Fruit fly (Drosophila melanogaster): Measurements from ENCODE around the gene by.
A peak's percentile ranks its signal among the peaks of the same experiment; 100 is the strongest.

The by gene

DNA sequence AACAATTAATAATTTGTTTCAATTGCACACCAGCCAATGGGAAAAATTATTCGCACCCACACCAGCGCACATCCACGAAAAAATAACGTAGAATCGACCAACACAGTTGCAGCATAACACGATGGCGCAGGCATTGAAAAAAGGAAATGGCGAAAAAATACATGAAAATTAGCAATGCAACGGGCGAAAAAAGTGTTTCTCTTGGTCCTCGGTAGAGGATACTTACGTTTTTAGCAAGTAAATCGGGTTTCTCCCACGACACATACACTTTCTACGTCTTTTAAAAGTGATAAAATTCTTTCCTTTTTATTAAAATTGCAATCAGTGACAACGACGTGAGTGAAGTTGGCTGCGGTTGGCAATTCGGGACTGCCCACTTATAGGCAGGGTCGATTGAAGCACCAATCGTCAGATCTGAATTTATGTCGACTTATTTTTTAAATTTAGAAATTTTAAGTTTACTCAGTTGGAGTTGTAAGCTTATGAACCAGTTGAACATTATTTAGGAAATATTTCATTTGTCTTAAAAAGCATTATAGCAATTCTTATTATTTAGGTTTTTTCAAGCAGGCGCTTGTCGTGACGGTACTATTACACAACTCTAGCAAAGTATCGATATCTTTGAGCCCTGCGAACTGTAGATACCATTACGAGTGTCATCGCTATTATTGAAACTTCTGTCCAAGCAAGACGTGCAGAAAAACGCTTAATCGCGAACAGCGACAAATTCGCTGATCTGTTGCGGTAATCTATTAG lies 44.7 kb upstream of the by start, which contains the start of the genes Kap-alpha3 and Son (continued):
- TF ChIP-seq Deaf1 (tag; optimal IDR thresholded peaks at IDR 0.05) (peak; percentile 64), CG42726 (GFP tag; IDR thresholded peaks at IDR 0.05; ENCODE audit: partially characterized antibody) (peak; percentile 65), CG12659 (GFP tag; optimal IDR thresholded peaks at IDR 0.05) (peak; percentile 98), CG11723 (GFP tag; optimal IDR thresholded peaks at IDR 0.05) (peak; percentile 93), CG4404 (GFP tag; IDR thresholded peaks at IDR 0.05) (peak; percentile 89), CG2889 (GFP tag; IDR thresholded peaks at IDR 0.05) (peak; percentile 82), slou (GFP tag; optimal IDR thresholded peaks at IDR 0.05) (peak; percentile 84), CG30020 (tag; optimal IDR thresholded peaks at IDR 0.05) (peak; percentile 89), CG18619 (GFP tag; optimal IDR thresholded peaks at IDR 0.05) (peak; percentile 96), cato (GFP tag; optimal IDR thresholded peaks at IDR 0.05; ENCODE audit: borderline replicate concordance) (peak; percentile 90), dpn (GFP tag; optimal IDR thresholded peaks at IDR 0.05) (peak; percentile 86 to 95), Antp (GFP tag; optimal IDR thresholded peaks at IDR 0.05) (peak; percentile 91), trem (tag; optimal IDR thresholded peaks at IDR 0.05) (peak; percentile 100), CG1603 (tag; optimal IDR thresholded peaks at IDR 0.05) (peak; percentile 73), stwl (tag; optimal IDR thresholded peaks at IDR 0.05) (peak; percentile 81), Rfx (GFP tag; IDR thresholded peaks at IDR 0.05) (peak; percentile 93), Kr (GFP tag; optimal IDR thresholded peaks at IDR 0.05) (peak; percentile 23), NK7.1 (GFP tag; optimal IDR thresholded peaks at IDR 0.05) (peak; percentile 92), Stat92E (GFP tag; optimal IDR thresholded peaks at IDR 0.05) (peak in 1 of 3 experiments; percentile 60), CG3065 (GFP tag; optimal IDR thresholded peaks at IDR 0.05) (peak; percentile 83), Fer3 (tag; optimal IDR thresholded peaks at IDR 0.05) (peak; percentile 93), CG15514 (GFP tag; optimal IDR thresholded peaks at IDR 0.05) (peak; percentile 92), Oaz (GFP tag; IDR thresholded peaks at IDR 0.05) (peak; percentile 74), CG7372 (GFP tag; IDR thresholded peaks at IDR 0.05) (peak; percentile 88), Med (GFP tag) (peak; percentile 99), gro (GFP tag; optimal IDR thresholded peaks at IDR 0.05) (peak; percentile 93), luna (GFP tag; optimal IDR thresholded peaks at IDR 0.05) (peak; percentile 63), Hr78 (GFP tag; optimal IDR thresholded peaks at IDR 0.05) (peak in 1 of 2 experiments; percentile 54), Lpt (GFP tag; optimal IDR thresholded peaks at IDR 0.05) (no peak), CG2202 (tag; optimal IDR thresholded peaks at IDR 0.05) (peak; percentile 76), CG2129 (GFP tag; IDR thresholded peaks at IDR 0.05; ENCODE audit: partially characterized antibody) (peak; percentile 75), CG9797 (GFP tag; optimal IDR thresholded peaks at IDR 0.05) (peak; percentile 73), NC2α (GFP tag; optimal IDR thresholded peaks at IDR 0.05) (peak; percentile 88), Trl (optimal IDR thresholded peaks at IDR 0.05) (no peak), Trl (GFP tag; optimal IDR thresholded peaks at IDR 0.05) (peak; percentile 95), E2f2 (GFP tag; IDR thresholded peaks at IDR 0.05) (peak; percentile 72), ranshi (GFP tag; IDR thresholded peaks at IDR 0.05) (peak; percentile 85), CG12219 (GFP tag; optimal IDR thresholded peaks at IDR 0.05) (peak; percentile 73), CG12391 (tag; optimal IDR thresholded peaks at IDR 0.05) (peak; percentile 94), zfh1 (GFP tag; IDR thresholded peaks at IDR 0.05) (peak; percentile 81), pita (GFP tag; optimal IDR thresholded peaks at IDR 0.05) (no peak), sr (GFP tag; IDR thresholded peaks at IDR 0.05) (peak; percentile 89), insv (GFP tag; optimal IDR thresholded peaks at IDR 0.05) (peak in 1 of 2 experiments; percentile 85), ci (GFP tag; IDR thresholded peaks at IDR 0.05) (peak; percentile 95), CG6272 (GFP tag; IDR thresholded peaks at IDR 0.05) (peak; percentile 91), btn (GFP tag; optimal IDR thresholded peaks at IDR 0.05) (peak; percentile 90), CG6813 (GFP tag; optimal IDR thresholded peaks at IDR 0.05) (peak; percentile 85), CG17186 (GFP tag; optimal IDR thresholded peaks at IDR 0.05) (peak; percentile 88), CG7987 (GFP tag; optimal IDR thresholded peaks at IDR 0.05) (peak; percentile 97)
